Worm (Caenorhabditis elegans) whole organism, L1 larva: Measurements from ENCODE around the gene C16C8.22.

Experiments used
- C04F5.9 ChIP-seq: sonication (generic microtip); optimal IDR thresholded peaks from 2 replicates; lab custom pipeline; 2016; ENCODE audit warnings: missing genetic modification characterization, missing compliant biosample characterization
- C34B4.2 ChIP-seq: sonication (generic microtip); optimal IDR thresholded peaks from 2 replicates; lab custom pipeline; 2017; ENCODE audit warnings: mild to moderate bottlenecking, missing genetic modification characterization, missing compliant biosample characterization
- Y116A8C.19 ChIP-seq: sonication (generic microtip); optimal IDR thresholded peaks from 2 replicates; lab custom pipeline; 2016; ENCODE audit warnings: missing compliant biosample characterization, missing genetic modification characterization, borderline replicate concordance
- aha-1 ChIP-seq: fragments of 150-350 bp; optimal IDR thresholded peaks from 2 replicates; lab custom pipeline; 2014; ENCODE audit warnings: missing biosample characterization, missing genetic modification characterization
- aly-2 ChIP-seq: fragments of 150-350 bp; optimal IDR thresholded peaks from 2 replicates; lab custom pipeline; 2014; ENCODE audit warnings: missing biosample characterization, missing genetic modification characterization
- ceh-8 ChIP-seq: fragments of 200-800 bp; sonication (Bioruptor generic); optimal IDR thresholded peaks from 2 replicates; lab custom pipeline; 2018; ENCODE audit warnings: mild to moderate bottlenecking, missing genetic modification characterization, moderate library complexity, missing compliant biosample characterization
- dpl-1 ChIP-seq, 3 experiments: fragments of 150-350 bp in 2 of 3; sonication (generic microtip) in 1 of 3; optimal IDR thresholded peaks; 2 replicates each; lab custom pipeline; 2014 to 2017; ENCODE audit warnings: missing biosample characterization in 3 of 3, missing genetic modification characterization in 3 of 3, missing genetic modification reagents in 3 of 3
- efl-1 ChIP-seq, 4 experiments: fragments of 150-350 bp; optimal IDR thresholded peaks in 3 of 4; peaks in 1 of 4; 1 replicate in 1 of 4; 2 replicates in 3 of 4; lab custom pipeline; 2014; ENCODE audit warnings: missing biosample characterization in 2 of 4, missing genetic modification characterization in 2 of 4, missing genetic modification reagents in 2 of 4
- egl-13 ChIP-seq: sonication (generic microtip); optimal IDR thresholded peaks from 2 replicates; lab custom pipeline; 2016; ENCODE audit warnings: missing genotype, missing genetic modification reagents, missing genetic modification characterization, missing compliant biosample characterization
- elt-2 ChIP-seq: sonication (generic microtip); optimal IDR thresholded peaks from 2 replicates; lab custom pipeline; 2016; ENCODE audit warnings: missing genetic modification characterization, mild to moderate bottlenecking, inconsistent platforms, missing compliant biosample characterization, missing genetic modification reagents
- elt-3 ChIP-seq, 6 experiments: fragments of 150-350 bp in 1 of 6; sonication (generic microtip); optimal IDR thresholded peaks; 2 replicates each; lab custom pipeline; 2017 to 2018; ENCODE audit warnings: missing biosample characterization in 6 of 6, missing genetic modification characterization in 6 of 6, inconsistent platforms in 1 of 6
- ets-5 ChIP-seq: fragments of 200-800 bp; sonication (Bioruptor generic); IDR thresholded peaks from 2 replicates; pipeline ENCODE4 v1.3.6; 2022; ENCODE audit warnings: missing genetic modification characterization, missing compliant biosample characterization
- fkh-10 ChIP-seq: sonication (generic microtip); optimal IDR thresholded peaks from 2 replicates; lab custom pipeline; 2017; ENCODE audit warnings: missing biosample characterization, missing genetic modification reagents, missing genetic modification characterization
- hpl-2 ChIP-seq: fragments of 150-350 bp; optimal IDR thresholded peaks from 2 replicates; lab custom pipeline; 2014; ENCODE audit warnings: missing biosample characterization, missing genetic modification reagents, missing genetic modification characterization
- lin-14 ChIP-seq: fragments of 200-800 bp; sonication (Bioruptor generic); optimal IDR thresholded peaks from 2 replicates; lab custom pipeline; 2018; ENCODE audit warnings: mild to moderate bottlenecking, missing genetic modification characterization, moderate library complexity, missing compliant biosample characterization
- lin-39 ChIP-seq: fragments of 150-350 bp; optimal IDR thresholded peaks from 2 replicates; lab custom pipeline; 2014; ENCODE audit warnings: missing biosample characterization, missing genetic modification reagents, missing genetic modification characterization
- lir-3 ChIP-seq: sonication (generic microtip); optimal IDR thresholded peaks from 2 replicates; lab custom pipeline; 2016; ENCODE audit warnings: mild to moderate bottlenecking, missing genetic modification characterization, moderate library complexity, missing compliant biosample characterization; ENCODE audit not compliant: poor library complexity
- lsy-2 ChIP-seq, 2 experiments: fragments of 150-350 bp; optimal IDR thresholded peaks; 2 replicates each; lab custom pipeline; 2014; ENCODE audit warnings: missing biosample characterization in 2 of 2, missing genetic modification characterization in 2 of 2
- mef-2 ChIP-seq: fragments of 150-350 bp; optimal IDR thresholded peaks from 2 replicates; lab custom pipeline; 2014; ENCODE audit warnings: missing biosample characterization, missing genetic modification characterization
- nhr-11 ChIP-seq: fragments of 150-350 bp; optimal IDR thresholded peaks from 2 replicates; lab custom pipeline; 2014; ENCODE audit warnings: missing biosample characterization, missing genetic modification characterization
- nhr-12 ChIP-seq: sonication (generic microtip); optimal IDR thresholded peaks from 2 replicates; lab custom pipeline; 2017; ENCODE audit warnings: missing biosample characterization, missing genetic modification characterization
- nhr-19 ChIP-seq: fragments of 200-800 bp; sonication (Bioruptor generic); conservative IDR thresholded peaks from 2 replicates; pipeline ENCODE4 v1.3.6; 2022; ENCODE audit warnings: missing genetic modification characterization, missing compliant biosample characterization
- nhr-20 ChIP-seq: sonication (generic microtip); optimal IDR thresholded peaks from 2 replicates; lab custom pipeline; 2016; ENCODE audit warnings: mild to moderate bottlenecking, missing genetic modification characterization, missing compliant biosample characterization
- nhr-237 ChIP-seq: fragments of 150-350 bp; optimal IDR thresholded peaks from 2 replicates; lab custom pipeline; 2014; ENCODE audit warnings: missing biosample characterization, missing genetic modification characterization
- nhr-47 ChIP-seq: sonication (generic microtip); optimal IDR thresholded peaks from 2 replicates; lab custom pipeline; 2016; ENCODE audit warnings: mild to moderate bottlenecking, missing genetic modification characterization, moderate library complexity, missing compliant biosample characterization
- nhr-71 ChIP-seq: sonication (generic microtip); optimal IDR thresholded peaks from 2 replicates; lab custom pipeline; 2016; ENCODE audit warnings: mild to moderate bottlenecking, missing genetic modification characterization, moderate library complexity, missing compliant biosample characterization
- nhr-84 ChIP-seq: sonication (generic microtip); optimal IDR thresholded peaks from 2 replicates; lab custom pipeline; 2017; ENCODE audit warnings: missing biosample characterization, missing genetic modification characterization
- nhr-85 ChIP-seq: sonication (generic microtip); peaks from one replicate; lab custom pipeline; 2016; ENCODE audit warnings: missing genetic modification characterization, inconsistent platforms, missing compliant biosample characterization
- pag-3 ChIP-seq: sonication (generic microtip); optimal IDR thresholded peaks from 2 replicates; lab custom pipeline; 2017; ENCODE audit warnings: missing genetic modification characterization, mild to moderate bottlenecking, missing compliant biosample characterization, antibody characterized with exemption, borderline replicate concordance; ENCODE audit not compliant: insufficient read depth
- pqm-1 ChIP-seq: sonication (generic microtip); optimal IDR thresholded peaks from 3 replicates; lab custom pipeline; 2017; ENCODE audit warnings: missing biosample characterization, missing genetic modification characterization
- skn-1 ChIP-seq: fragments of 150-350 bp; optimal IDR thresholded peaks from 2 replicates; lab custom pipeline; 2014; ENCODE audit warnings: missing biosample characterization, missing genetic modification characterization
- sox-4 ChIP-seq: sonication (generic microtip); optimal IDR thresholded peaks from 2 replicates; lab custom pipeline; 2016; ENCODE audit warnings: missing genetic modification characterization, missing compliant biosample characterization
- tbx-2 ChIP-seq: sonication (generic microtip); optimal IDR thresholded peaks from 2 replicates; lab custom pipeline; 2016; ENCODE audit warnings: missing genetic modification characterization, missing compliant biosample characterization
- tlp-1 ChIP-seq: fragments of 150-350 bp; optimal IDR thresholded peaks from 2 replicates; lab custom pipeline; 2014; ENCODE audit warnings: missing biosample characterization, missing genetic modification characterization
- unc-130 ChIP-seq: fragments of 150-350 bp; optimal IDR thresholded peaks from 2 replicates; lab custom pipeline; 2017; ENCODE audit warnings: missing biosample characterization, missing genetic modification characterization, inconsistent platforms
- unc-98 ChIP-seq: fragments of 200-800 bp; sonication (Bioruptor generic); IDR thresholded peaks from 2 replicates; pipeline ENCODE4 v1.3.6; 2022; ENCODE audit warnings: missing genetic modification characterization, missing compliant biosample characterization
- vab-15 ChIP-seq: sonication (generic microtip); optimal IDR thresholded peaks from 2 replicates; lab custom pipeline; 2017; ENCODE audit warnings: missing genotype, mild to moderate bottlenecking, missing genetic modification characterization, missing compliant biosample characterization
- xbp-1 ChIP-seq: sonication (generic microtip); optimal IDR thresholded peaks from 2 replicates; lab custom pipeline; 2016; ENCODE audit warnings: missing genetic modification characterization, missing compliant biosample characterization
- zag-1 ChIP-seq: fragments of 150-350 bp; optimal IDR thresholded peaks from 2 replicates; lab custom pipeline; 2014; ENCODE audit warnings: missing biosample characterization, missing genetic modification characterization
- ztf-4 ChIP-seq: fragments of 150-350 bp; optimal IDR thresholded peaks from 2 replicates; lab custom pipeline; 2014; ENCODE audit warnings: missing biosample characterization, missing genetic modification characterization

The C16C8.22 gene

DNA sequence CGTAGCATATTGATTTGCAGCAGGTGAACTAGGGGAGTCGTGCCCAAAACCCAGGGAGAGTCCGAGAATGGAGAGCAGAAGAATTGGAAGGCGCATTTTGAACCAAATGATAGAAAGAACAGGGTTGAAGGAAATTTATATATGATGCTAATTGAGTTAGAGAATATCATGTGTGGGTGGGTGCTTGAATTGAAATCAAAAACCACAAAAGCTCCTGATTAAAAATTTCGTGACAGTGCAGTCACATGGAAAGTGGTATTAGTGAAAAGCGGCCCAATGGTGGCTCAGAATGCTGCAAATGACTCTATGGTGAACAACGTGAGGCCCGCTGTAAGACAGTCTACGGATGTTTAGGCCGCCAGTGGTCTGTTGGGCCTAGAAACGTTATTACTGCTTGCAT, 18.5 kb upstream of the C16C8.22 start, which contains the start of gene C16C8.8:
Gene C16C8.8 (minus strand): TSS at position 101 of the 400 bp plus-strand sequence.
- TF ChIP-seq Y116A8C.19 (tag; lab: Kevin White, UChicago), result no peak
- no peak for TF ChIP-seq mef-2 (tag; lab: Kevin White, UChicago)
- no peak for TF ChIP-seq nhr-47 (tag; lab: Kevin White, UChicago)
- TF ChIP-seq nhr-12 (tag; lab: Kevin White, UChicago), result no peak
- no peak for TF ChIP-seq nhr-85 (tag; lab: Kevin White, UChicago)
- TF ChIP-seq dpl-1 (GFP tag; optimal IDR thresholded peaks at IDR 0.05; lab: Kevin White, UChicago), result no peak
- no peak for TF ChIP-seq zag-1 (tag; lab: Kevin White, UChicago)
- TF ChIP-seq lin-39, result no peak
- TF ChIP-seq nhr-71, result no peak
- TF ChIP-seq aly-2, result no peak
- TF ChIP-seq lir-3 (tag; lab: Kevin White, UChicago), result no peak
- no peak for TF ChIP-seq xbp-1 (tag; lab: Kevin White, UChicago)
- TF ChIP-seq tbx-2, result no peak
- no peak for TF ChIP-seq unc-130 (tag; lab: Kevin White, UChicago)
- TF ChIP-seq C04F5.9 (tag; lab: Kevin White, UChicago), result no peak
- TF ChIP-seq nhr-84 (tag; lab: Kevin White, UChicago), result no peak

DNA sequence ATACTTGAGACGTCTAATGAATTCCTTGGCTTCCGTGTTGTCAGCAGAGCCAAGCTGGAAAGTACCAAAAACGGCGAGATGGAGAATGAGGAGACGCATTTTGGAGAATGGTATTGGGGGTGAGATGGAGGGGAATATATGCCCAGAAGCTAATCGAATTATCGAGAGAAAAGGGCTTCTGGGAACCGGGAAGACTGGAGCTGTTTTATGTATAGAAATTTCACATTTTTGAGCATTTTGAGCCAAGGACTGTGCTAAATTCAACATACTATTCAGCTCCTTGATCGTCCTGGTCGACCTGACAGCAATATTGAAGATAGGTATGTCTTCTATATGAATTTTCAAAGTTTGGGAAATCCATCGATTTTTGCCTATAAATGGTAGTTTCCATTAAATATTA, 17.0 kb upstream of the C16C8.22 start, which contains the start of gene C16C8.7:
Gene C16C8.7 (minus strand): TSS at position 101 of the 400 bp plus-strand sequence.
- TF ChIP-seq nhr-12 (tag; lab: Kevin White, UChicago) (no peak), nhr-85 (tag; lab: Kevin White, UChicago) (no peak), vab-15 (tag; lab: Kevin White, UChicago) (no peak), unc-98 (GFP tag; lab: Robert Waterston, UW) (no peak), lin-14 (GFP tag; lab: Kevin White, UChicago) (no peak), nhr-47 (tag; lab: Kevin White, UChicago) (no peak), lsy-2 (tag; optimal IDR thresholded peaks at IDR 0.05; lab: Kevin White, UChicago) (no peak), egl-13 (tag; lab: Kevin White, UChicago) (no peak)

DNA sequence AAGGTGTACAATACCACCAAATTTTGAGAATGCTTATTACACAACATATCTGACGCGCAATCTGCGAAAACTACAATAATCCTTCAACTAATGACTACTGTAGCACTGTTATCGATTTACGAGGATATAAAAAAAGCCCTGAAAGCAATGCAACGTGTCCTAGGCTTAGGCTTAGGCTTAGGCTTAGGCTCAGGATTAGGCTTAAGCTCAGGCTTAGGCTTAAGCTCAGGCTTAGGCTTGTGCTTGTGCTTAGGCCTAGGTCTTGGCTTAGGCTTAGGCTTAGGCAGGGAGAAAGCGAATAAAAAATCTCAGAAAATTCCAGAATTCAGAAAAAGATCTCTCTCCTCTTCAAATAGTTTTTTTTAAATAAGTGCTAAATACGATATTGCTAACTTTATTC, 16.1 kb upstream of the C16C8.22 start:
- TF ChIP-seq hpl-2 (GFP tag; lab: Kevin White, UChicago) (no peak), C34B4.2 (no peak), ets-5 (no peak), elt-2 (tag; lab: Kevin White, UChicago) (no peak), nhr-19 (GFP tag; lab: Robert Waterston, UW) (no peak), fkh-10 (GFP tag; lab: Kevin White, UChicago) (no peak), sox-4 (no peak), tlp-1 (tag; lab: Kevin White, UChicago) (no peak), vab-15 (tag; lab: Kevin White, UChicago) (no peak), aha-1 (no peak), mef-2 (tag; lab: Kevin White, UChicago) (no peak), nhr-20 (no peak), ztf-4 (tag; lab: Kevin White, UChicago) (no peak), skn-1 (tag; lab: Kevin White, UChicago) (no peak), nhr-11 (tag; lab: Kevin White, UChicago) (no peak), ceh-8 (no peak), nhr-71 (no peak)

DNA sequence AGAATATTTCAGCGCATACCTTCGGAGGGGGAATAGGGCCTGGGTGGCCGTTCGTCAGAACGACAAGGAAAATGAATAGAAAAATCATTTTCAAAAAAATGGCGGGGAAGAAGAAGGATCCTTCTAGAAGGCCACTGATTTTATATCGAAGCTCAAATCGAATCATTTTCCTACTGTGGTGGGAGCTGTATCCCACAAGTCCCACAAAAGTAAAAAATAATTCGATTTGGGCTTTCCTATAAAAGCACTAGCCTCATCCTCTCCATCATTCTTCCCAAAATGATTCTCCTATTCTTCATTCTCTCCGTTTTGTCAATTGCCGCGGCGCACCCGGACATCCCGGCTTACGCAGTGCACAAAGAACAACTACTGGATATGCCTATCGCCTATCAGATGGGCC, 15.2 kb upstream of the C16C8.22 start, which contains the start of the genes C16C8.26 and C16C8.19:
Gene C16C8.26 (minus strand): TSS at position 101 of the 400 bp plus-strand sequence.
Gene C16C8.19 (plus strand): TSS at position 279 of the 400 bp plus-strand sequence.
- TF ChIP-seq tlp-1 (tag; lab: Kevin White, UChicago) (no peak), nhr-237 (no peak), elt-3 (tag; optimal IDR thresholded peaks at IDR 0.05; lab: Kevin White, UChicago) (no peak), pqm-1 (tag; lab: Kevin White, UChicago) (no peak), fkh-10 (GFP tag; lab: Kevin White, UChicago) (no peak), nhr-12 (tag; lab: Kevin White, UChicago) (no peak), pag-3 (tag; lab: Kevin White, UChicago) (no peak), nhr-11 (tag; lab: Kevin White, UChicago) (no peak), C04F5.9 (tag; lab: Kevin White, UChicago) (no peak), hpl-2 (GFP tag; lab: Kevin White, UChicago) (no peak), nhr-20 (no peak), nhr-71 (no peak), efl-1 (optimal IDR thresholded peaks at IDR 0.05; lab: Kevin White, UChicago) (no peak), efl-1 (GFP tag; optimal IDR thresholded peaks at IDR 0.05 in 1 of 2; lab: Kevin White, UChicago) (no peak)
